Worm (Caenorhabditis elegans) whole organism, midembryonic: ENCODE measurements around the gene alh-13.

Experiments
- T22C8.4 ChIP-seq: fragments of 200-800 bp; sonication (Bioruptor generic); IDR thresholded peaks from 2 replicates; pipeline ENCODE4 v1.3.6; 2022; ENCODE audit warnings: missing genetic modification characterization, missing compliant biosample characterization
- cog-1 ChIP-seq: sonication (generic microtip); optimal IDR thresholded peaks from 2 replicates; lab custom pipeline; 2016; ENCODE audit warnings: missing genetic modification characterization, missing compliant biosample characterization
- flt-1 ChIP-seq: fragments of 200-800 bp; sonication (Bioruptor generic); IDR thresholded peaks from 2 replicates; pipeline ENCODE4 v1.3.6; 2022; ENCODE audit warnings: missing genetic modification characterization, missing compliant biosample characterization
- klf-2 ChIP-seq: fragments of 200-800 bp; sonication (Bioruptor generic); conservative IDR thresholded peaks from 2 replicates; pipeline ENCODE4 v1.3.6; 2022; ENCODE audit warnings: missing genetic modification reagents, missing genetic modification characterization, missing compliant biosample characterization
- med-1 ChIP-seq: sonication (generic microtip); optimal IDR thresholded peaks from 2 replicates; lab custom pipeline; 2017; ENCODE audit warnings: missing genetic modification characterization, mild to moderate bottlenecking, missing compliant biosample characterization, antibody characterized with exemption, missing genetic modification reagents; ENCODE audit not compliant: insufficient read depth
- ref-1 ChIP-seq: fragments of 200-800 bp; sonication (Bioruptor generic); conservative IDR thresholded peaks from 2 replicates; pipeline ENCODE4 v1.3.6; 2022; ENCODE audit warnings: missing genetic modification reagents, missing genetic modification characterization, missing compliant biosample characterization
- tab-1 ChIP-seq: fragments of 200-800 bp; sonication (Bioruptor generic); IDR thresholded peaks from 2 replicates; pipeline ENCODE4 v1.3.6; 2022; ENCODE audit warnings: missing genetic modification characterization, missing compliant biosample characterization
- ztf-23 ChIP-seq: fragments of 200-800 bp; sonication (Bioruptor generic); IDR thresholded peaks from 2 replicates; pipeline ENCODE4 v1.3.6; 2022; ENCODE audit warnings: missing genetic modification reagents, missing genetic modification characterization, missing compliant biosample characterization
- ztf-29 ChIP-seq: fragments of 200-800 bp; sonication (Bioruptor generic); IDR thresholded peaks from 2 replicates; pipeline ENCODE4 v1.3.6; 2022; ENCODE audit warnings: missing genetic modification reagents, missing genetic modification characterization, missing compliant biosample characterization

The alh-13 gene

DNA sequence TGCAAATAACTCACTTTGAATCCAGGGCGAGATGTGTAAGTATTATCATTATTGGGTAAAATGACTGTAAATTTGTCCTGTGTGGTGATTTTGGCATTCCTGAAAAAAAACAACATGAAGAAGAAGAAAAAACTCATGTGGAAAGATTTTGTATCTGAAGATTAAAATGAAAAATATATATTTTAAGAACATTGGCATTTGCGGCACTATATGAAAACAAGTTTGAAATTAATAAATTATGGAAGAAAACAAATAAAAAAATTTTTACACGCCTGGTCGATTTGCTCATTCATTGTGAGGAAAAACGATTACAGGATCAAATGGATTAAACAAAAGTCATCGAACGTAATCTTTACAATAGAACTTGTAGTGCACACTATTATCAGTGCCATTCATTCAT, 12.5 kb upstream of the alh-13 start, which contains the start of gene ilc-17.1:
ilc-17.1 (minus strand) TSS at position 101 of the 400 bp plus-strand sequence.
- TF ChIP-seq ztf-29 (GFP tag; lab: Robert Waterston, UW) (no peak), tab-1 (no peak), klf-2 (GFP tag; lab: Robert Waterston, UW) (no peak), flt-1 (GFP tag; lab: Robert Waterston, UW) (no peak), cog-1 (tag; lab: Kevin White, UChicago) (no peak)

- no peak for TF ChIP-seq tab-1
- TF ChIP-seq klf-2 (GFP tag; lab: Robert Waterston, UW): no peak
- TF ChIP-seq ref-1 (GFP tag; lab: Robert Waterston, UW): no peak
These were observed 1.5 kb upstream of the alh-13 start for ce11 chrX:12780674-12781073.

ce11 chrX:12787624-12788023, 5.4 kb downstream of the alh-13 start, which contains the start of gene str-124:
Gene str-124 (plus strand): TSS chrX:12787924.
- TF ChIP-seq ztf-29 (GFP tag; lab: Robert Waterston, UW) (no peak), tab-1 (no peak), ref-1 (GFP tag; lab: Robert Waterston, UW) (no peak), med-1 (GFP tag; lab: Kevin White, UChicago) (no peak), cog-1 (tag; lab: Kevin White, UChicago) (no peak), flt-1 (GFP tag; lab: Robert Waterston, UW) (no peak), T22C8.4 (GFP tag; lab: Robert Waterston, UW) (no peak), ztf-23 (no peak), klf-2 (GFP tag; lab: Robert Waterston, UW) (no peak)

DNA sequence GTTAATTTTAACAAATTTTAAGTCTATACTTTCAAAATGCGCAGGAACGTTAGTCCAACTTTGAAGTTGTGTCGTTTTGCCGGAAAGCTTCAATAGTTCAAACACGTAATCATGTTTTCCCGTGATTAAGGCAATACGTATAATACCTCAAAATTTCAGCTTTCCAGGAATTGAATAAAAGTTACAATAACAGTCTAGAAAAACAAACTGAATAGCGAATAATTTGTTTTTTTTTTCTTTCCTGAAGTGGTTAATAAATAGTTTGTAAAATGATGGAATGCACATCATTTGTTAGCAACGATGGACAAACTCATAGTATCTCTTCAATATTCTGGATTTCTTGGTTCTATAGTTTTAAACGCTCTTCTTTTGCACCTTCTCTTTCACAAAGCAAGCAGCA, 7.8 kb downstream of the alh-13 start, which contains the start of gene str-123:
str-123 (plus strand) TSS at position 301 of the 400 bp plus-strand sequence.
- TF ChIP-seq tab-1 (no peak), flt-1 (GFP tag; lab: Robert Waterston, UW) (no peak), ref-1 (GFP tag; lab: Robert Waterston, UW) (no peak), klf-2 (GFP tag; lab: Robert Waterston, UW) (no peak), ztf-29 (GFP tag; lab: Robert Waterston, UW) (no peak), ztf-23 (no peak), cog-1 (tag; lab: Kevin White, UChicago) (no peak), T22C8.4 (GFP tag; lab: Robert Waterston, UW) (no peak), med-1 (GFP tag; lab: Kevin White, UChicago) (no peak)

- no peak for TF ChIP-seq flt-1 (GFP tag; lab: Robert Waterston, UW)
- TF ChIP-seq ztf-29 (GFP tag; lab: Robert Waterston, UW): no peak
- TF ChIP-seq klf-2 (GFP tag; lab: Robert Waterston, UW): no peak
- no peak for TF ChIP-seq cog-1 (tag; lab: Kevin White, UChicago)
- TF ChIP-seq med-1 (GFP tag; lab: Kevin White, UChicago): no peak
- no peak for TF ChIP-seq T22C8.4 (GFP tag; lab: Robert Waterston, UW)
- TF ChIP-seq ztf-23: no peak
- no peak for TF ChIP-seq ref-1 (GFP tag; lab: Robert Waterston, UW)
- TF ChIP-seq tab-1: no peak
These were observed 10.4 kb downstream of the alh-13 start, which contains the start of gene abf-5 for ce11 chrX:12792554-12792953. Gene abf-5 (plus strand): TSS chrX:12792854.

DNA sequence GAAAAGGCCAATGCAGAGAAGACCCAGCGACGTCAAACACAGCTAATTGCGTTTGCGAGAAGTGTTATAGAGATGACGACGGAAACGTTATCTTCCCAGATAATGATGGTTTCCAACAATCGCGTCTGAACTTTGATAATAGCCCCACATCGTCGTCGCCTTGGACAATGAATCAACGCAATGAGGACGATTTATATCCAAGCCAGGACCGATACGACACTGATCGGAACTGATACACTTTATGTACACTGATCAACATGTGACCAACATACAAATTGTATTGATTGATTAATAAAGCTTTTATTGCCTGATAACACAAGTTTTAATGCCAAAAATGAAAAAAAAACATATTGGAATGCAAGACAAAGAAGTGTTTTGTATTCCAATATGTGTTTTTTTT, 10.9 kb downstream of the alh-13 start:
- TF ChIP-seq ztf-29 (GFP tag; lab: Robert Waterston, UW) (no peak), ref-1 (GFP tag; lab: Robert Waterston, UW) (no peak), cog-1 (tag; lab: Kevin White, UChicago) (no peak), T22C8.4 (GFP tag; lab: Robert Waterston, UW) (no peak), tab-1 (no peak), med-1 (GFP tag; lab: Kevin White, UChicago) (no peak), ztf-23 (no peak), klf-2 (GFP tag; lab: Robert Waterston, UW) (no peak), flt-1 (GFP tag; lab: Robert Waterston, UW) (no peak)

- TF ChIP-seq ztf-23: no peak
- TF ChIP-seq T22C8.4 (GFP tag; lab: Robert Waterston, UW): no peak
- no peak for TF ChIP-seq tab-1
- TF ChIP-seq klf-2 (GFP tag; lab: Robert Waterston, UW): no peak
- no peak for TF ChIP-seq ztf-29 (GFP tag; lab: Robert Waterston, UW)
- no peak for TF ChIP-seq flt-1 (GFP tag; lab: Robert Waterston, UW)
- no peak for TF ChIP-seq ref-1 (GFP tag; lab: Robert Waterston, UW)
- TF ChIP-seq med-1 (GFP tag; lab: Kevin White, UChicago): no peak
- TF ChIP-seq cog-1 (tag; lab: Kevin White, UChicago): no peak
These were observed 11.6 kb downstream of the alh-13 start, which contains the start of gene abf-6 for ce11 chrX:12793796-12794195. Gene abf-6 (plus strand): TSS chrX:12794118.

DNA sequence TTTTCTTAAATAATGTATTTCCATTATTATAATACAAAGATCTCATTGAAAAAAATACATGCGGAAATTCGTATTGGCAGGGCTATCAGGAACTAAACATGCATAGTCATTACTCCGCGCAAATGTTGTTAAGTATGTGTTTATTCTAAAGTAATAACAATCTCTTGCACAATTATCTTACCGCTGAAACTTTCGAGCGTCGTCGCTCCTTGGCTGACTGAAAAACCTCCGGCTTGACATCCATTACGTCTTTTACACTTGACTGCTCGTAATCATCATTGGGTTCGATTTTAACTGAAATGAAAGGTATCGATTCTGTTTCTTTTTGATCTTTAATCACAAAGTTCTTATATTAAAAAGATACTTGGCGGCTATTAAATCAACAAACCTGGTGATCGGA, 17.6 kb downstream of the alh-13 start:
- no peak for TF ChIP-seq med-1 (GFP tag; lab: Kevin White, UChicago)
- TF ChIP-seq ztf-29 (GFP tag; lab: Robert Waterston, UW): no peak

- TF ChIP-seq ref-1 (GFP tag; lab: Robert Waterston, UW): no peak
- TF ChIP-seq tab-1: no peak
- TF ChIP-seq med-1 (GFP tag; lab: Kevin White, UChicago): no peak
- no peak for TF ChIP-seq flt-1 (GFP tag; lab: Robert Waterston, UW)
- TF ChIP-seq T22C8.4 (GFP tag; lab: Robert Waterston, UW): no peak
- TF ChIP-seq cog-1 (tag; lab: Kevin White, UChicago): no peak
- TF ChIP-seq klf-2 (GFP tag; lab: Robert Waterston, UW): no peak
- TF ChIP-seq ztf-23: no peak
- no peak for TF ChIP-seq ztf-29 (GFP tag; lab: Robert Waterston, UW)
These were observed 24.7 kb downstream of the alh-13 start for ce11 chrX:12806926-12807325.
